In genomic region chrIV:2032946-2033411, ce11 we compare ENCODE assay signal across 3 worm cellular contexts.
TF ChIP-seq lines count a peak whose summit lies in the region.

Gene cpsf-1, minus strand, starts transcription at chrIV:2032996.

TF ChIP-seq in whole organism, L1 larva, 84 proteins besides CTCF, POLR2A, EP300 and RAD21 (continued from another document and continues in another):
- TF ChIP-seq snpc-4 (tag; optimal IDR thresholded peaks at IDR 0.05; lab: Kevin White, UChicago) (peak; percentile 44), egl-13 (tag; optimal IDR thresholded peaks at IDR 0.05; lab: Kevin White, UChicago) (peak; percentile 53), sptf-1 (tag; optimal IDR thresholded peaks at IDR 0.05; lab: Kevin White, UChicago) (no peak), unc-130 (tag; optimal IDR thresholded peaks at IDR 0.05; lab: Kevin White, UChicago) (peak; percentile 96), lsy-2 (tag; optimal IDR thresholded peaks at IDR 0.05; lab: Kevin White, UChicago) (peak; percentile 82 to 95), lin-39 (tag; optimal IDR thresholded peaks at IDR 0.05; lab: Kevin White, UChicago) (peak; percentile 38), C16A3.4 (tag; optimal IDR thresholded peaks at IDR 0.05; lab: Kevin White, UChicago) (peak; percentile 94), snu-23 (GFP tag; optimal IDR thresholded peaks at IDR 0.05; lab: Kevin White, UChicago) (peak; percentile 91), sox-4 (tag; optimal IDR thresholded peaks at IDR 0.05; lab: Kevin White, UChicago) (peak; percentile 30), xbp-1 (tag; optimal IDR thresholded peaks at IDR 0.05; lab: Kevin White, UChicago) (peak; percentile 82), aly-2 (tag; optimal IDR thresholded peaks at IDR 0.05; lab: Kevin White, UChicago) (peak; percentile 78), nhr-71 (tag; optimal IDR thresholded peaks at IDR 0.05; lab: Kevin White, UChicago) (no peak), nhr-11 (tag; optimal IDR thresholded peaks at IDR 0.05; lab: Kevin White, UChicago) (peak; percentile 6), pax-3 (tag; optimal IDR thresholded peaks at IDR 0.05; lab: Kevin White, UChicago) (peak; percentile 64), hlh-4 (tag; optimal IDR thresholded peaks at IDR 0.05; lab: Kevin White, UChicago) (no peak), nhr-20 (tag; optimal IDR thresholded peaks at IDR 0.05; lab: Kevin White, UChicago) (peak; percentile 81), fkh-4 (tag; optimal IDR thresholded peaks at IDR 0.05; lab: Kevin White, UChicago; ENCODE audit: borderline replicate concordance) (peak; percentile 24), mdl-1 (tag; optimal IDR thresholded peaks at IDR 0.05; lab: Kevin White, UChicago) (peak in 1 of 2 experiments; percentile 83), fos-1 (tag; optimal IDR thresholded peaks at IDR 0.05; lab: Kevin White, UChicago) (peak; percentile 87), dsc-1 (tag; optimal IDR thresholded peaks at IDR 0.05; lab: Kevin White, UChicago) (peak; percentile 60), dpl-1 (GFP tag; optimal IDR thresholded peaks at IDR 0.05; lab: Kevin White, UChicago) (peak; percentile 82 to 85 (median 83)), irx-1 (tag; optimal IDR thresholded peaks at IDR 0.05; lab: Kevin White, UChicago) (peak; percentile 42), Y116A8C.19 (tag; optimal IDR thresholded peaks at IDR 0.05; lab: Kevin White, UChicago; ENCODE audit: borderline replicate concordance) (no peak), nhr-47 (tag; optimal IDR thresholded peaks at IDR 0.05; lab: Kevin White, UChicago) (no peak), nhr-90 (tag; optimal IDR thresholded peaks at IDR 0.05; lab: Kevin White, UChicago; ENCODE audit: poor library complexity) (no peak), nhr-19 (GFP tag; conservative IDR thresholded peaks at IDR 0.05; lab: Robert Waterston, UW) (peak; percentile 77), ceh-90 (tag; optimal IDR thresholded peaks at IDR 0.05; lab: Kevin White, UChicago) (peak; percentile 46), egl-27 (tag; optimal IDR thresholded peaks at IDR 0.05; lab: Kevin White, UChicago) (no peak), hpl-2 (GFP tag; optimal IDR thresholded peaks at IDR 0.05; lab: Kevin White, UChicago) (no peak), ces-1 (GFP tag; optimal IDR thresholded peaks at IDR 0.05; lab: Kevin White, UChicago) (peak; percentile 3), jun-1 (tag; optimal IDR thresholded peaks at IDR 0.05; lab: Kevin White, UChicago) (peak; percentile 78), unc-98 (GFP tag; IDR thresholded peaks at IDR 0.05; lab: Robert Waterston, UW) (peak; percentile 60), efl-1 (optimal IDR thresholded peaks at IDR 0.05; lab: Kevin White, UChicago) (peak; percentile 88 to 92), efl-1 (GFP tag; optimal IDR thresholded peaks at IDR 0.05 in 1 of 2; lab: Kevin White, UChicago) (peak; percentile 83 to 98), elt-3 (tag; optimal IDR thresholded peaks at IDR 0.05; lab: Kevin White, UChicago) (peak in 4 of 6 experiments; percentile 7 to 89 (median 61)), isw-1 (GFP tag; IDR thresholded peaks at IDR 0.05; lab: Robert Waterston, UW) (peak; percentile 73), fkh-8 (tag; optimal IDR thresholded peaks at IDR 0.05; lab: Kevin White, UChicago) (peak; percentile 91), aha-1 (tag; optimal IDR thresholded peaks at IDR 0.05; lab: Kevin White, UChicago) (no peak), mab-9 (GFP tag; IDR thresholded peaks at IDR 0.05; lab: Robert Waterston, UW) (no peak), elt-2 (tag; optimal IDR thresholded peaks at IDR 0.05; lab: Kevin White, UChicago) (peak; percentile 39), nhr-76 (tag; optimal IDR thresholded peaks at IDR 0.05; lab: Kevin White, UChicago) (no peak), tlp-1 (tag; optimal IDR thresholded peaks at IDR 0.05; lab: Kevin White, UChicago) (no peak), efl-3 (GFP tag; optimal IDR thresholded peaks at IDR 0.05; lab: Kevin White, UChicago) (no peak)

TF ChIP-seq in whole organism, L3 larva, 47 proteins besides CTCF, POLR2A, EP300 and RAD21 (continued from another document):
- no peak for TF ChIP-seq daf-12 (tag; optimal IDR thresholded peaks at IDR 0.05; lab: Kevin White, UChicago)
- TF ChIP-seq nhr-77 (tag; optimal IDR thresholded peaks at IDR 0.05; lab: Kevin White, UChicago) = no peak
- TF ChIP-seq fkh-2 (tag; optimal IDR thresholded peaks at IDR 0.05; lab: Kevin White, UChicago) = no peak
- TF ChIP-seq fkh-10 (GFP tag; optimal IDR thresholded peaks at IDR 0.05; lab: Kevin White, UChicago) = no peak
- no peak for TF ChIP-seq nhr-28 (tag; optimal IDR thresholded peaks at IDR 0.05; lab: Kevin White, UChicago)
- peak; percentile 72 for TF ChIP-seq hmg-11 (tag; optimal IDR thresholded peaks at IDR 0.05; lab: Kevin White, UChicago)
- TF ChIP-seq ztf-4 (tag; optimal IDR thresholded peaks at IDR 0.05; lab: Kevin White, UChicago) = no peak
- no peak for TF ChIP-seq aly-2 (tag; optimal IDR thresholded peaks at IDR 0.05; lab: Kevin White, UChicago)
- no peak for TF ChIP-seq ama-1 (optimal IDR thresholded peaks at IDR 0.05; lab: Kevin White, UChicago)
- peak; percentile 87 for TF ChIP-seq nhr-23 (tag; optimal IDR thresholded peaks at IDR 0.05; lab: Kevin White, UChicago)
- no peak for TF ChIP-seq zag-1 (tag; optimal IDR thresholded peaks at IDR 0.05; lab: Kevin White, UChicago)
- peak; percentile 77 for TF ChIP-seq nhr-25 (tag; optimal IDR thresholded peaks at IDR 0.05; lab: Kevin White, UChicago)
- no peak for TF ChIP-seq nhr-237 (tag; optimal IDR thresholded peaks at IDR 0.05; lab: Kevin White, UChicago)
- peak; percentile 1 for TF ChIP-seq lsy-12 (tag; optimal IDR thresholded peaks at IDR 0.05; lab: Kevin White, UChicago)
- no peak for TF ChIP-seq ztf-11 (tag; optimal IDR thresholded peaks at IDR 0.05; lab: Kevin White, UChicago)
- TF ChIP-seq ceh-28 (tag; optimal IDR thresholded peaks at IDR 0.05; lab: Kevin White, UChicago) = peak; percentile 53
- no peak for TF ChIP-seq sea-2 (GFP tag; optimal IDR thresholded peaks at IDR 0.05; lab: Kevin White, UChicago)
- TF ChIP-seq ceh-82 (tag; optimal IDR thresholded peaks at IDR 0.05; lab: Kevin White, UChicago) = peak; percentile 58
- peak; percentile 38 for TF ChIP-seq egl-5 (tag; optimal IDR thresholded peaks at IDR 0.05; lab: Kevin White, UChicago)
- peak; percentile 77 for TF ChIP-seq snpc-4 (tag; optimal IDR thresholded peaks at IDR 0.05; lab: Kevin White, UChicago)
- no peak for TF ChIP-seq egl-27 (tag; optimal IDR thresholded peaks at IDR 0.05; lab: Kevin White, UChicago)
- no peak for TF ChIP-seq mdl-1 (tag; optimal IDR thresholded peaks at IDR 0.05; lab: Kevin White, UChicago)
- TF ChIP-seq eor-1 (tag; optimal IDR thresholded peaks at IDR 0.05; lab: Kevin White, UChicago) = no peak
- TF ChIP-seq nhr-67 (tag; optimal IDR thresholded peaks at IDR 0.05; lab: Kevin White, UChicago) = no peak
- TF ChIP-seq skn-1 (tag; optimal IDR thresholded peaks at IDR 0.05; lab: Kevin White, UChicago) = peak; percentile 75
- no peak for TF ChIP-seq nhr-12 (tag; optimal IDR thresholded peaks at IDR 0.05; lab: Kevin White, UChicago)
- TF ChIP-seq unc-39 (tag; optimal IDR thresholded peaks at IDR 0.05; lab: Kevin White, UChicago) = no peak
- no peak for TF ChIP-seq mml-1 (tag; optimal IDR thresholded peaks at IDR 0.05; lab: Kevin White, UChicago)

TF ChIP-seq in whole organism, young adult, 124 proteins besides CTCF, POLR2A, EP300 and RAD21 (continued from another document and continues in another):
- TF ChIP-seq him-1 (tag; optimal IDR thresholded peaks at IDR 0.05; lab: Kevin White, UChicago) = no peak
- TF ChIP-seq gei-17 (GFP tag; optimal IDR thresholded peaks at IDR 0.05; lab: Kevin White, UChicago) = no peak
- TF ChIP-seq lsy-27 (tag; optimal IDR thresholded peaks at IDR 0.05; lab: Kevin White, UChicago; ENCODE audit: borderline replicate concordance, insufficient read depth) = no peak
- TF ChIP-seq attf-3 (GFP tag; conservative IDR thresholded peaks at IDR 0.05; lab: Robert Waterston, UW) = peak; percentile 52; the same call in 1 of the 2 replicates
- TF ChIP-seq ceh-100 (GFP tag; IDR thresholded peaks at IDR 0.05; lab: Robert Waterston, UW) = peak; percentile 98
- peak; percentile 34; the same call in 1 of the 2 replicates for TF ChIP-seq K11D2.4 (GFP tag; IDR thresholded peaks at IDR 0.05; lab: Robert Waterston, UW)
- no peak for TF ChIP-seq hrde-1 (tag; optimal IDR thresholded peaks at IDR 0.05; lab: Kevin White, UChicago; ENCODE audit: borderline replicate concordance)
- TF ChIP-seq lin-26 (GFP tag; IDR thresholded peaks at IDR 0.05; lab: Robert Waterston, UW) = no peak
- peak; percentile 99 for TF ChIP-seq hmg-1.2 (GFP tag; IDR thresholded peaks at IDR 0.05; lab: Robert Waterston, UW)
- no peak for TF ChIP-seq F10E7.11 (tag; optimal IDR thresholded peaks at IDR 0.05; lab: Kevin White, UChicago)
- peak; percentile 52 for TF ChIP-seq madf-10 (tag; optimal IDR thresholded peaks at IDR 0.05; lab: Kevin White, UChicago)
- no peak for TF ChIP-seq tbp1 (GFP tag; optimal IDR thresholded peaks at IDR 0.05; lab: Kevin White, UChicago)
- TF ChIP-seq hlh-26 (GFP tag; conservative IDR thresholded peaks at IDR 0.05; lab: Robert Waterston, UW) = no peak
- TF ChIP-seq ets-4 (GFP tag; optimal IDR thresholded peaks at IDR 0.05; lab: Kevin White, UChicago) = no peak
- TF ChIP-seq Y56A3A.18 (GFP tag; IDR thresholded peaks at IDR 0.05; lab: Robert Waterston, UW) = no peak
- TF ChIP-seq ztf-28 (GFP tag; IDR thresholded peaks at IDR 0.05; lab: Robert Waterston, UW) = no peak
- TF ChIP-seq lin-35 (GFP tag; optimal IDR thresholded peaks at IDR 0.05; lab: Kevin White, UChicago) = peak in 1 of 3 experiments; percentile 74
- peak; percentile 96 for TF ChIP-seq attf-5 (GFP tag; optimal IDR thresholded peaks at IDR 0.05; lab: Kevin White, UChicago)
- TF ChIP-seq ztf-22 (GFP tag; optimal IDR thresholded peaks at IDR 0.05; lab: Kevin White, UChicago) = no peak
- no peak for TF ChIP-seq T07F8.4 (tag; optimal IDR thresholded peaks at IDR 0.05; lab: Kevin White, UChicago)
- no peak for TF ChIP-seq aptf-3 (GFP tag; IDR thresholded peaks at IDR 0.05; lab: Robert Waterston, UW)
- TF ChIP-seq ekl-4 (GFP tag; IDR thresholded peaks at IDR 0.05; lab: Robert Waterston, UW) = no peak
- no peak for TF ChIP-seq nfyb-1 (GFP tag; IDR thresholded peaks at IDR 0.05; lab: Robert Waterston, UW)
- peak; percentile 65; the same call in 1 of the 2 replicates for TF ChIP-seq ztf-25 (GFP tag; IDR thresholded peaks at IDR 0.05; lab: Robert Waterston, UW)
- TF ChIP-seq lin-54 (GFP tag; optimal IDR thresholded peaks at IDR 0.05; lab: Kevin White, UChicago) = peak; percentile 80
- no peak for TF ChIP-seq C17E4.6 (GFP tag; IDR thresholded peaks at IDR 0.05; lab: Robert Waterston, UW)
- TF ChIP-seq nfya-1 (tag; optimal IDR thresholded peaks at IDR 0.05; lab: Kevin White, UChicago; ENCODE audit: borderline replicate concordance, insufficient read depth) = no peak
- TF ChIP-seq nhr-27 (tag; optimal IDR thresholded peaks at IDR 0.05; lab: Kevin White, UChicago) = no peak
- no peak for TF ChIP-seq pha-4 (tag; optimal IDR thresholded peaks at IDR 0.05; lab: Kevin White, UChicago)
- TF ChIP-seq rec-8 (tag; optimal IDR thresholded peaks at IDR 0.05; lab: Kevin White, UChicago) = no peak
- no peak for TF ChIP-seq somi-1 (GFP tag; optimal IDR thresholded peaks at IDR 0.05; lab: Kevin White, UChicago)
- no peak for TF ChIP-seq nhr-179 (tag; optimal IDR thresholded peaks at IDR 0.05; lab: Kevin White, UChicago)
- TF ChIP-seq C06A6.2 (GFP tag; conservative IDR thresholded peaks at IDR 0.05; lab: Robert Waterston, UW) = no peak
- TF ChIP-seq F55B11.4 (tag; optimal IDR thresholded peaks at IDR 0.05; lab: Kevin White, UChicago; ENCODE audit: borderline replicate concordance, insufficient read depth) = no peak
- no peak for TF ChIP-seq B0035.1 (tag; optimal IDR thresholded peaks at IDR 0.05; lab: Kevin White, UChicago)
- no peak for TF ChIP-seq bed-1 (GFP tag; IDR thresholded peaks at IDR 0.05; lab: Robert Waterston, UW)
- no peak for TF ChIP-seq xnd-1 (tag; optimal IDR thresholded peaks at IDR 0.05; lab: Kevin White, UChicago)
- TF ChIP-seq pbrm-1 (GFP tag; IDR thresholded peaks at IDR 0.05; lab: Robert Waterston, UW) = no peak
- no peak for TF ChIP-seq tbx-9 (tag; optimal IDR thresholded peaks at IDR 0.05; lab: Kevin White, UChicago; ENCODE audit: borderline replicate concordance)
- TF ChIP-seq snpc-3.4 (tag; optimal IDR thresholded peaks at IDR 0.05; lab: Kevin White, UChicago) = no peak
- TF ChIP-seq mes-4 (tag; optimal IDR thresholded peaks at IDR 0.05; lab: Kevin White, UChicago) = no peak
- TF ChIP-seq ceh-58 (GFP tag; IDR thresholded peaks at IDR 0.05; lab: Robert Waterston, UW) = no peak
- TF ChIP-seq egl-44 (GFP tag; IDR thresholded peaks at IDR 0.05; lab: Robert Waterston, UW) = no peak
- no peak for TF ChIP-seq F52B5.7 (tag; optimal IDR thresholded peaks at IDR 0.05; lab: Kevin White, UChicago)
- no peak for TF ChIP-seq sptf-2 (GFP tag; optimal IDR thresholded peaks at IDR 0.05; lab: Kevin White, UChicago)
- no peak for TF ChIP-seq akir-1 (GFP tag; optimal IDR thresholded peaks at IDR 0.05; lab: Kevin White, UChicago)
- no peak for TF ChIP-seq Y53G8AR.9 (GFP tag; conservative IDR thresholded peaks at IDR 0.05; lab: Robert Waterston, UW)
- no peak for TF ChIP-seq ztf-6 (GFP tag; IDR thresholded peaks at IDR 0.05; lab: Robert Waterston, UW)
- no peak for TF ChIP-seq atf-7 (tag; optimal IDR thresholded peaks at IDR 0.05; lab: Kevin White, UChicago)
- TF ChIP-seq nhr-90 (tag; optimal IDR thresholded peaks at IDR 0.05; lab: Kevin White, UChicago) = no peak
- no peak for TF ChIP-seq F39B2.1 (GFP tag; IDR thresholded peaks at IDR 0.05; lab: Robert Waterston, UW)
- TF ChIP-seq snpc-4 (GFP tag; optimal IDR thresholded peaks at IDR 0.05; lab: Kevin White, UChicago) = no peak
- no peak for TF ChIP-seq snpc-4 (tag; optimal IDR thresholded peaks at IDR 0.05; lab: Kevin White, UChicago)
- no peak for TF ChIP-seq tlf-1 (GFP tag; optimal IDR thresholded peaks at IDR 0.05; lab: Kevin White, UChicago)
- peak; percentile 97 for TF ChIP-seq mcd-1 (GFP tag; IDR thresholded peaks at IDR 0.05; lab: Robert Waterston, UW)
- no peak for TF ChIP-seq repo-1 (tag; optimal IDR thresholded peaks at IDR 0.05; lab: Kevin White, UChicago)
- TF ChIP-seq madf-3 (GFP tag; IDR thresholded peaks at IDR 0.05; lab: Robert Waterston, UW) = no peak
- no peak for TF ChIP-seq hsf-1 (GFP tag; IDR thresholded peaks at IDR 0.05; lab: Robert Waterston, UW)
- TF ChIP-seq ama-1 (optimal IDR thresholded peaks at IDR 0.05; lab: Kevin White, UChicago) = no peak
- no peak for TF ChIP-seq ama-1 (GFP tag; optimal IDR thresholded peaks at IDR 0.05; lab: Kevin White, UChicago)
- TF ChIP-seq nfya-2 (GFP tag; IDR thresholded peaks at IDR 0.05; lab: Robert Waterston, UW) = no peak
- TF ChIP-seq F57A8.1 (GFP tag; optimal IDR thresholded peaks at IDR 0.05; lab: Kevin White, UChicago) = no peak
- TF ChIP-seq B0336.3 (GFP tag; IDR thresholded peaks at IDR 0.05; lab: Robert Waterston, UW) = no peak
- TF ChIP-seq Y67H2A.10 (GFP tag; conservative IDR thresholded peaks at IDR 0.05; lab: Robert Waterston, UW) = no peak
- peak; percentile 56 for TF ChIP-seq lsl-1 (GFP tag; optimal IDR thresholded peaks at IDR 0.05; lab: Kevin White, UChicago)
- no peak for TF ChIP-seq unc-62 (GFP tag; optimal IDR thresholded peaks at IDR 0.05; lab: Kevin White, UChicago)
- no peak for TF ChIP-seq mxl-1 (tag; optimal IDR thresholded peaks at IDR 0.05; lab: Kevin White, UChicago)
- no peak for TF ChIP-seq nhr-120 (GFP tag; IDR thresholded peaks at IDR 0.05; lab: Robert Waterston, UW)
- peak; percentile 57; the same call in 1 of the 2 replicates for TF ChIP-seq ceh-91 (GFP tag; IDR thresholded peaks at IDR 0.05; lab: Robert Waterston, UW)
- TF ChIP-seq ccch-3 (GFP tag; optimal IDR thresholded peaks at IDR 0.05; lab: Kevin White, UChicago) = no peak
- TF ChIP-seq F57C9.4 (tag; optimal IDR thresholded peaks at IDR 0.05; lab: Kevin White, UChicago) = no peak
- TF ChIP-seq Y79H2A.3 (GFP tag; conservative IDR thresholded peaks at IDR 0.05; lab: Robert Waterston, UW) = no peak
- TF ChIP-seq die-1 (tag; optimal IDR thresholded peaks at IDR 0.05; lab: Kevin White, UChicago) = no peak
- TF ChIP-seq snpc-1.1 (tag; optimal IDR thresholded peaks at IDR 0.05; lab: Kevin White, UChicago; ENCODE audit: insufficient read depth) = no peak
- TF ChIP-seq chd-7 (tag; optimal IDR thresholded peaks at IDR 0.05; lab: Kevin White, UChicago) = no peak
